Comparison of ENCODE assay signal across 2 worm cellular contexts in the genomic region with DNA sequence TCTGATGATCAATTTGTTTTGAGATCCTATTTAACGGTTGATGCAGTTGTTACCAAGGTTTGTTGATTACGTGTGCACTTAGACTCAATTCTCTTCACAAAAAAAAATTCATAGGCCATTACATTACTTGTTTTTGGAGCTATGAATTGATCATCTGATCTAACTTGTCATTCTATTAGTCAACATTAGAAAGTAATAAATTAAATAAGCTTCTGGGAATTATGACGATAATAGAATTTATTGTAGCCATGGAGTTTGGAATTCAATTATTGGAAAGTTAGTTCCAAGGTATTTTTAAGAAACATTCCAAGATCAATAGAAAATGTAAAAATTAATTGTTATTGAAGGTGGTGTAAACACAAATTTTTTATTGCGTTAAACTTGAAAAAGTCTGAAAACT.
TF ChIP-seq lines count a peak whose summit lies in the region.

No protein-coding gene starts in this region.

TF ChIP-seq in whole organism, L1 larva, 84 proteins besides CTCF, POLR2A, EP300 and RAD21:
- TF ChIP-seq fkh-8 (tag; optimal IDR thresholded peaks at IDR 0.05; lab: Kevin White, UChicago) (peak; percentile 60), sptf-1 (tag; optimal IDR thresholded peaks at IDR 0.05; lab: Kevin White, UChicago) (no peak), nhr-11 (tag; optimal IDR thresholded peaks at IDR 0.05; lab: Kevin White, UChicago) (peak; percentile 13), ets-5 (GFP tag; IDR thresholded peaks at IDR 0.05; lab: Robert Waterston, UW) (no peak), lin-39 (tag; optimal IDR thresholded peaks at IDR 0.05; lab: Kevin White, UChicago) (no peak), fkh-4 (tag; optimal IDR thresholded peaks at IDR 0.05; lab: Kevin White, UChicago; ENCODE audit: borderline replicate concordance) (no peak), unc-98 (GFP tag; IDR thresholded peaks at IDR 0.05; lab: Robert Waterston, UW) (no peak), nhr-71 (tag; optimal IDR thresholded peaks at IDR 0.05; lab: Kevin White, UChicago) (peak; percentile 52), unc-30 (tag; optimal IDR thresholded peaks at IDR 0.05; lab: Kevin White, UChicago) (no peak), ceh-8 (GFP tag; optimal IDR thresholded peaks at IDR 0.05; lab: Kevin White, UChicago) (peak; percentile 68), tbx-2 (tag; optimal IDR thresholded peaks at IDR 0.05; lab: Kevin White, UChicago) (no peak)
TF ChIP-seq in whole organism, L1 larva: peak in this region for 4.

TF ChIP-seq in whole organism, L4 larva, 104 proteins besides CTCF, POLR2A, EP300 and RAD21:
- no peak for TF ChIP-seq hif-1 (tag; optimal IDR thresholded peaks at IDR 0.05; lab: Kevin White, UChicago)
- TF ChIP-seq ces-1 (GFP tag; optimal IDR thresholded peaks at IDR 0.05; lab: Kevin White, UChicago) = peak; percentile 5
- no peak for TF ChIP-seq T20F7.1 (GFP tag; optimal IDR thresholded peaks at IDR 0.05; lab: Kevin White, UChicago)

Comparison
In these comparisons a context has a peak if more than half of its experiments do, and no peak if none do; other contexts are left out.
1. Of the 29 proteins assayed by ChIP-seq in both whole organism, L4 larva and whole organism, L1 larva: peak only in whole organism, L4 larva: ces-1; only in whole organism, L1 larva: nhr-11; in both: none; in neither: 27.